Worm (Caenorhabditis elegans): ENCODE data around the gene H12I13.6.
A peak's percentile ranks its signal among the peaks of the same experiment; 100 is the strongest.

Gene H12I13.6

ce11 chrII:6047639-6048159, 30.0 kb upstream of the H12I13.6 start, which contains the start of the genes R12C12.6 and ran-5 (continued):
- TF ChIP-seq nhr-47 (tag; optimal IDR thresholded peaks at IDR 0.05): peak; percentile 90
- TF ChIP-seq ceh-63 (GFP tag; optimal IDR thresholded peaks at IDR 0.05): no peak
- peak; percentile 70 for TF ChIP-seq sox-4 (tag; optimal IDR thresholded peaks at IDR 0.05)
- peak; percentile 87 for TF ChIP-seq xbp-1 (tag; optimal IDR thresholded peaks at IDR 0.05)
- peak; percentile 87 for TF ChIP-seq nhr-19 (GFP tag; conservative IDR thresholded peaks at IDR 0.05)
- TF ChIP-seq ama-1 (optimal IDR thresholded peaks at IDR 0.05): peak; percentile 34
- TF ChIP-seq snpc-4 (tag; optimal IDR thresholded peaks at IDR 0.05): peak; percentile 83
- no peak for TF ChIP-seq pax-3 (tag; optimal IDR thresholded peaks at IDR 0.05)

DNA sequence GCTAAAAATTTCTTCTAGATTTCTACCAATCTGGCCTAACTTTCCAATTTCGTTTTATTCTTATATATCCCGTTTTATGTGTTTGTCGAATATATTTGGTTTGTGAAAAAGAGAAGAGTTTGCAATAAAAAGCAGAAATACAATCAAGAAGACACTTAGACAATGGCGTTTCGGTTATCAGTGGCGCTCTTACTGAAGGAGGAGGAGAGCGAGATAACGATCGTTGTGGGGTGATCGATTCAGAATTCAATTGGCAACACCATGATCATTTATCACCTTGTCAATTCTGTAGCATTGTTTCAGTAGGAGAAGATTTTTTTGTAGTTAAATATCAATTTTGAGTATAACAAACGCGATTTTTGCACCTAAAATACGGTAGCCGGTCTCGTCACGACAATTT, 28.2 kb upstream of the H12I13.6 start:
- TF ChIP-seq irx-1 (tag; optimal IDR thresholded peaks at IDR 0.05) (no peak), snu-23 (GFP tag; optimal IDR thresholded peaks at IDR 0.05) (no peak), sox-4 (tag; optimal IDR thresholded peaks at IDR 0.05) (no peak), elt-3 (tag; optimal IDR thresholded peaks at IDR 0.05) (peak in 3 of 6 experiments; percentile 13 to 73 (median 18)), nhr-20 (tag; optimal IDR thresholded peaks at IDR 0.05) (peak; percentile 12), unc-30 (tag; optimal IDR thresholded peaks at IDR 0.05) (no peak), ceh-88 (GFP tag; IDR thresholded peaks at IDR 0.05) (no peak), lin-13 (GFP tag; optimal IDR thresholded peaks at IDR 0.05) (no peak), elt-2 (tag; optimal IDR thresholded peaks at IDR 0.05) (peak; percentile 49), fkh-10 (GFP tag; optimal IDR thresholded peaks at IDR 0.05) (no peak), lin-14 (GFP tag; optimal IDR thresholded peaks at IDR 0.05) (peak; percentile 21), lin-15B (tag; optimal IDR thresholded peaks at IDR 0.05) (no peak), efl-1 (optimal IDR thresholded peaks at IDR 0.05) (no peak), efl-1 (GFP tag; optimal IDR thresholded peaks at IDR 0.05 in 1 of 2) (peak in 1 of 2 experiments; percentile 89), sptf-1 (tag; optimal IDR thresholded peaks at IDR 0.05) (no peak), lsy-2 (tag; optimal IDR thresholded peaks at IDR 0.05) (peak in 1 of 2 experiments; percentile 9), lir-3 (tag; optimal IDR thresholded peaks at IDR 0.05; ENCODE audit: poor library complexity) (no peak), zag-1 (tag; optimal IDR thresholded peaks at IDR 0.05) (no peak), alr-1 (tag; optimal IDR thresholded peaks at IDR 0.05; ENCODE audit: borderline replicate concordance) (no peak), ces-1 (GFP tag; optimal IDR thresholded peaks at IDR 0.05) (no peak), nhr-19 (GFP tag; conservative IDR thresholded peaks at IDR 0.05) (no peak), hpl-2 (GFP tag; optimal IDR thresholded peaks at IDR 0.05) (no peak), nhr-76 (tag; optimal IDR thresholded peaks at IDR 0.05) (no peak), vab-15 (tag; optimal IDR thresholded peaks at IDR 0.05) (no peak), nhr-47 (tag; optimal IDR thresholded peaks at IDR 0.05) (no peak), snpc-4 (tag; optimal IDR thresholded peaks at IDR 0.05) (no peak), aha-1 (tag; optimal IDR thresholded peaks at IDR 0.05) (no peak), mdl-1 (tag; optimal IDR thresholded peaks at IDR 0.05) (no peak), nhr-84 (tag; optimal IDR thresholded peaks at IDR 0.05) (no peak), aly-2 (tag; optimal IDR thresholded peaks at IDR 0.05) (no peak), unc-98 (GFP tag; IDR thresholded peaks at IDR 0.05) (no peak), mab-9 (GFP tag; IDR thresholded peaks at IDR 0.05) (no peak), egl-27 (tag; optimal IDR thresholded peaks at IDR 0.05) (no peak), unc-86 (tag; optimal IDR thresholded peaks at IDR 0.05) (no peak), F16B12.6 (tag; optimal IDR thresholded peaks at IDR 0.05) (no peak), nhr-237 (tag; optimal IDR thresholded peaks at IDR 0.05) (no peak), C16A3.4 (tag; optimal IDR thresholded peaks at IDR 0.05) (no peak), hlh-4 (tag; optimal IDR thresholded peaks at IDR 0.05) (no peak), nhr-77 (tag; optimal IDR thresholded peaks at IDR 0.05) (no peak), swsn-7 (tag; optimal IDR thresholded peaks at IDR 0.05) (no peak), fkh-8 (tag; optimal IDR thresholded peaks at IDR 0.05) (no peak), nhr-12 (tag; optimal IDR thresholded peaks at IDR 0.05) (no peak), lin-39 (tag; optimal IDR thresholded peaks at IDR 0.05) (no peak), ama-1 (optimal IDR thresholded peaks at IDR 0.05) (no peak), rnt-1 (tag; optimal IDR thresholded peaks at IDR 0.05) (no peak), unc-130 (tag; optimal IDR thresholded peaks at IDR 0.05) (no peak), ceh-63 (GFP tag; optimal IDR thresholded peaks at IDR 0.05) (no peak), egl-13 (tag; optimal IDR thresholded peaks at IDR 0.05) (no peak), ztf-4 (tag; optimal IDR thresholded peaks at IDR 0.05) (no peak)
